Fruit fly (Drosophila melanogaster) whole organism, embryonic: Measurements from ENCODE around the gene CG7367.

Source experiments
- Ada2b ChIP-seq: fragments of 200-800 bp; sonication (Bioruptor generic); IDR thresholded peaks from 2 replicates; pipeline ENCODE4 v1.3.6; 2022; ENCODE audit warnings: missing biosample characterization, missing genetic modification characterization
- CG10431 ChIP-seq: fragments of 200-800 bp; sonication (Bioruptor generic); optimal IDR thresholded peaks from 3 replicates; lab custom pipeline; 2018; ENCODE audit warnings: missing biosample characterization, mild to moderate bottlenecking, missing genetic modification characterization
- CG10543 ChIP-seq: fragments of 200-800 bp; sonication (Bioruptor generic); optimal IDR thresholded peaks from 3 replicates; lab custom pipeline; 2017; ENCODE audit warnings: missing biosample characterization, mild to moderate bottlenecking, missing genetic modification characterization, moderate library complexity
- CG11093 ChIP-seq: fragments of 200-800 bp; sonication (Bioruptor generic); IDR thresholded peaks from 3 replicates; pipeline ENCODE4 v1.3.6; 2022; ENCODE audit warnings: missing biosample characterization, missing genetic modification characterization
- CG14860 ChIP-seq: fragments of 200-800 bp; sonication (Bioruptor generic); IDR thresholded peaks from 3 replicates; pipeline ENCODE4 v1.3.6; 2022; ENCODE audit warnings: missing biosample characterization, missing genetic modification characterization; ENCODE audit not compliant: partially characterized antibody
- CG14965 ChIP-seq: fragments of 200-800 bp; sonication (Bioruptor generic); optimal IDR thresholded peaks from 2 replicates; lab custom pipeline; 2016; ENCODE audit warnings: missing biosample characterization, missing genetic modification characterization, borderline replicate concordance
- CG1529 ChIP-seq: fragments of 200-800 bp; sonication (Bioruptor generic); optimal IDR thresholded peaks from 3 replicates; lab custom pipeline; 2018; ENCODE audit warnings: missing biosample characterization, missing genetic modification characterization
- CG15479 ChIP-seq: fragments of 200-800 bp; sonication (Bioruptor generic); optimal IDR thresholded peaks from 3 replicates; lab custom pipeline; 2019; ENCODE audit warnings: missing biosample characterization, mild to moderate bottlenecking, missing genetic modification characterization, moderate library complexity
- CG17361 ChIP-seq: fragments of 200-800 bp; sonication (Bioruptor generic); IDR thresholded peaks from 3 replicates; pipeline ENCODE4 v1.3.6; 2022; ENCODE audit warnings: missing biosample characterization, missing genetic modification characterization
- CG2120 ChIP-seq: fragments of 200-800 bp; sonication (Bioruptor generic); optimal IDR thresholded peaks from 3 replicates; lab custom pipeline; 2016; ENCODE audit warnings: missing biosample characterization, missing genetic modification characterization
- CG31365 ChIP-seq: fragments of 200-800 bp; sonication (Bioruptor generic); optimal IDR thresholded peaks from 2 replicates; lab custom pipeline; 2018; ENCODE audit warnings: missing biosample characterization, mild to moderate bottlenecking, missing genetic modification characterization
- CG3726 ChIP-seq: fragments of 200-800 bp; sonication (Bioruptor generic); IDR thresholded peaks from 3 replicates; pipeline ENCODE4, ENCODE4 v1.3.6; 2022; ENCODE audit warnings: missing biosample characterization, missing genetic modification characterization
- CG42726 ChIP-seq: fragments of 200-800 bp; sonication (Bioruptor generic); IDR thresholded peaks from 2 replicates; pipeline ENCODE4 v1.3.6; 2022; ENCODE audit warnings: missing biosample characterization, missing genetic modification characterization; ENCODE audit not compliant: partially characterized antibody
- CG4424 ChIP-seq: fragments of 200-800 bp; sonication (Bioruptor generic); optimal IDR thresholded peaks from 3 replicates; lab custom pipeline; 2016; ENCODE audit warnings: missing biosample characterization, missing genetic modification characterization
- CG4707 ChIP-seq: fragments of 200-800 bp; sonication (Bioruptor generic); optimal IDR thresholded peaks from 2 replicates; lab custom pipeline; 2018; ENCODE audit warnings: missing biosample characterization, mild to moderate bottlenecking, missing genetic modification characterization, moderate library complexity
- CG6683 ChIP-seq: fragments of 200-800 bp; sonication (Bioruptor generic); optimal IDR thresholded peaks from 2 replicates; lab custom pipeline; 2017; ENCODE audit warnings: missing biosample characterization, mild to moderate bottlenecking, missing genetic modification characterization, missing genetic modification reagents
- CG6854 ChIP-seq: fragments of 200-800 bp; sonication (Bioruptor generic); optimal IDR thresholded peaks from 3 replicates; lab custom pipeline; 2017; ENCODE audit warnings: missing biosample characterization, mild to moderate bottlenecking, missing genetic modification characterization
- CG7372 ChIP-seq: fragments of 200-800 bp; sonication (Bioruptor generic); IDR thresholded peaks from 2 replicates; pipeline ENCODE4 v1.3.6; 2022; ENCODE audit warnings: missing biosample characterization, missing genetic modification characterization
- CHES-1-like ChIP-seq: fragments of 200-800 bp; sonication (Bioruptor generic); optimal IDR thresholded peaks from 2 replicates; lab custom pipeline; 2016; ENCODE audit warnings: missing biosample characterization, missing genetic modification characterization
- D ChIP-seq, 2 experiments: fragments of 200-800 bp in 1 of 2; fragments of >200 bp in 1 of 2; sonication (Bioruptor generic) in 1 of 2; optimal IDR thresholded peaks; 2 replicates in 1 of 2; 3 replicates in 1 of 2; lab custom pipeline; 2017; ENCODE audit warnings: mild to moderate bottlenecking in 1 of 2, missing biosample characterization in 1 of 2, missing genetic modification characterization in 1 of 2, missing genetic modification reagents in 1 of 2
- Dbx ChIP-seq: fragments of 200-800 bp; sonication (Bioruptor generic); IDR thresholded peaks from 3 replicates; pipeline ENCODE4 v1.3.6; 2022; ENCODE audit warnings: missing biosample characterization, missing genetic modification characterization
- Dll ChIP-seq: fragments of 200-800 bp; sonication (Bioruptor generic); IDR thresholded peaks from 4 replicates; pipeline ENCODE4 v1.3.6; 2022; ENCODE audit warnings: missing biosample characterization, missing genetic modification characterization; ENCODE audit not compliant: partially characterized antibody
- E2f1 ChIP-seq: fragments of 200-800 bp; sonication (Bioruptor generic); IDR thresholded peaks from 2 replicates; pipeline ENCODE4 v1.3.6; 2022; ENCODE audit warnings: missing biosample characterization, missing genetic modification characterization
- HHEX ChIP-seq: fragments of 200-800 bp; sonication (Bioruptor generic); optimal IDR thresholded peaks from 3 replicates; lab custom pipeline; 2017; ENCODE audit warnings: missing biosample characterization, mild to moderate bottlenecking, missing genetic modification characterization, missing genetic modification reagents
- HmgD ChIP-seq: fragments of 200-800 bp; sonication (Bioruptor generic); optimal IDR thresholded peaks from 3 replicates; lab custom pipeline; 2016; ENCODE audit warnings: missing biosample characterization, missing genetic modification characterization
- Lhr ChIP-seq: fragments of 200-800 bp; sonication (Bioruptor generic); optimal IDR thresholded peaks from 3 replicates; lab custom pipeline; 2017; ENCODE audit warnings: mild to moderate bottlenecking, missing biosample characterization, missing genetic modification reagents, missing genetic modification characterization
- Mes4 ChIP-seq: fragments of 200-800 bp; sonication (Bioruptor generic); optimal IDR thresholded peaks from 2 replicates; lab custom pipeline; 2016; ENCODE audit warnings: missing biosample characterization, missing genetic modification characterization
- Opbp ChIP-seq: fragments of 200-800 bp; sonication (Bioruptor generic); IDR thresholded peaks from 3 replicates; pipeline ENCODE4 v1.3.6; 2022; ENCODE audit warnings: missing biosample characterization, missing genetic modification characterization; ENCODE audit not compliant: partially characterized antibody
- Poxn ChIP-seq: fragments of 200-800 bp; sonication (Bioruptor generic); IDR thresholded peaks from 2 replicates; pipeline ENCODE4 v1.3.6; 2022; ENCODE audit warnings: missing biosample characterization, missing genetic modification characterization
- Rfx ChIP-seq: fragments of 200-800 bp; sonication (Bioruptor generic); IDR thresholded peaks from 2 replicates; pipeline ENCODE4 v1.3.6; 2022; ENCODE audit warnings: missing biosample characterization, missing genetic modification characterization
- Sin3A ChIP-seq: fragments of >200 bp; optimal IDR thresholded peaks from 2 replicates; lab custom pipeline; 2018
- Sry-β ChIP-seq: fragments of 200-800 bp; sonication (Bioruptor generic); optimal IDR thresholded peaks from 2 replicates; lab custom pipeline; 2018; ENCODE audit warnings: missing biosample characterization, mild to moderate bottlenecking, missing genetic modification characterization, moderate library complexity
- Sry-δ ChIP-seq: fragments of 200-800 bp; sonication (Bioruptor generic); optimal IDR thresholded peaks from 2 replicates; lab custom pipeline; 2016; ENCODE audit warnings: missing biosample characterization, missing genetic modification characterization
- YL-1 ChIP-seq: fragments of 200-800 bp; sonication (Bioruptor generic); optimal IDR thresholded peaks from 3 replicates; lab custom pipeline; 2017; ENCODE audit warnings: missing biosample characterization, mild to moderate bottlenecking, missing genetic modification characterization
- bowl ChIP-seq: fragments of 200-800 bp; sonication (Bioruptor generic); IDR thresholded peaks from 2 replicates; pipeline ENCODE4 v1.3.6; 2022; ENCODE audit warnings: missing biosample characterization, missing genetic modification characterization
- cas ChIP-seq: fragments of 200-800 bp; sonication (Bioruptor generic); IDR thresholded peaks from 2 replicates; pipeline ENCODE4 v1.3.6; 2022; ENCODE audit warnings: missing biosample characterization, missing genetic modification characterization
- chif ChIP-seq, 2 experiments: fragments of 200-800 bp; sonication (Bioruptor generic); optimal IDR thresholded peaks; 3 replicates each; lab custom pipeline; 2016; ENCODE audit warnings: missing biosample characterization in 2 of 2, missing genetic modification characterization in 2 of 2
- ci ChIP-seq: fragments of 200-800 bp; sonication (Bioruptor generic); IDR thresholded peaks from 3 replicates; pipeline ENCODE4 v1.3.6; 2022; ENCODE audit warnings: missing biosample characterization, missing genetic modification characterization
- croc ChIP-seq: fragments of 200-800 bp; sonication (Bioruptor generic); conservative IDR thresholded peaks from 3 replicates; pipeline ENCODE4 v1.3.6; 2022; ENCODE audit warnings: missing biosample characterization, missing genetic modification characterization
- dpn ChIP-seq, 2 experiments: fragments of 200-800 bp; sonication (Bioruptor generic); optimal IDR thresholded peaks; 3 replicates each; lab custom pipeline; 2016; ENCODE audit warnings: missing biosample characterization in 2 of 2, missing genetic modification characterization in 2 of 2
- grau ChIP-seq: fragments of 200-800 bp; optimal IDR thresholded peaks from 3 replicates; lab custom pipeline; 2019; ENCODE audit warnings: missing biosample characterization, mild to moderate bottlenecking, missing genetic modification characterization, moderate library complexity
- hb ChIP-seq: fragments of 200-800 bp; sonication (Bioruptor generic); IDR thresholded peaks from 3 replicates; pipeline ENCODE4 v1.3.6; 2022; ENCODE audit warnings: missing biosample characterization, missing genetic modification characterization; ENCODE audit not compliant: partially characterized antibody
- her ChIP-seq: fragments of 200-800 bp; sonication (Bioruptor generic); optimal IDR thresholded peaks from 2 replicates; lab custom pipeline; 2016; ENCODE audit warnings: missing biosample characterization, missing genetic modification characterization
- hth ChIP-seq: fragments of >200 bp; optimal IDR thresholded peaks from 2 replicates; lab custom pipeline; 2017; ENCODE audit warnings: inconsistent platforms
- insv ChIP-seq, 2 experiments: fragments of 200-800 bp; sonication (Bioruptor generic); optimal IDR thresholded peaks; 3 replicates each; lab custom pipeline; 2016 to 2018; ENCODE audit warnings: missing biosample characterization in 2 of 2, missing genetic modification characterization in 2 of 2
- knrl ChIP-seq: fragments of 200-800 bp; sonication (Bioruptor generic); IDR thresholded peaks from 3 replicates; pipeline ENCODE4 v1.3.6; 2022; ENCODE audit warnings: missing biosample characterization, missing genetic modification characterization; ENCODE audit not compliant: partially characterized antibody
- pnt ChIP-seq: fragments of 200-800 bp; sonication (Bioruptor generic); optimal IDR thresholded peaks from 3 replicates; lab custom pipeline; 2016; ENCODE audit warnings: missing biosample characterization, missing genetic modification characterization
- seq ChIP-seq: fragments of 200-800 bp; sonication (Bioruptor generic); IDR thresholded peaks from 2 replicates; pipeline ENCODE4 v1.3.6; 2022; ENCODE audit warnings: missing biosample characterization, missing genetic modification characterization
- sisA ChIP-seq: fragments of 200-800 bp; sonication (Bioruptor generic); IDR thresholded peaks from 2 replicates; pipeline ENCODE4 v1.3.6; 2022; ENCODE audit warnings: missing biosample characterization, missing genetic modification characterization
- usp ChIP-seq: fragments of >200 bp; optimal IDR thresholded peaks from 2 replicates; lab custom pipeline; 2017; ENCODE audit warnings: missing biosample characterization, missing genetic modification characterization
- yki ChIP-seq: fragments of >200 bp; optimal IDR thresholded peaks from 3 replicates; lab custom pipeline; 2018
- z ChIP-seq: fragments of 200-800 bp; sonication (Bioruptor generic); IDR thresholded peaks from 3 replicates; pipeline ENCODE4 v1.3.6; 2022; ENCODE audit warnings: missing biosample characterization, missing genetic modification characterization

Gene CG7367

dm6 chr2L:7991391-7991876 lies 48.2 kb downstream of the CG7367 start (continued):
- TF ChIP-seq Rfx: 0 out of 2 replicates have a peak, but pooled peaks have one; percentile 30
- TF ChIP-seq her (GFP tag; lab: Kevin White, UChicago): no peak
- no peak for TF ChIP-seq CG2120 (GFP tag; lab: Kevin White, UChicago)
- TF ChIP-seq knrl (GFP tag; lab: Robert Waterston, UW): no peak
- TF ChIP-seq HmgD (GFP tag; lab: Kevin White, UChicago): no peak
- TF ChIP-seq CG31365 (tag; lab: Kevin White, UChicago): no peak
- peak; percentile 61 for TF ChIP-seq D (optimal IDR thresholded peaks at IDR 0.05; lab: Kevin White, UChicago)
- TF ChIP-seq D (GFP tag; optimal IDR thresholded peaks at IDR 0.05; lab: Kevin White, UChicago): no peak
- no peak for TF ChIP-seq croc (GFP tag; lab: Robert Waterston, UW)
- no peak for TF ChIP-seq Sry-β (GFP tag; lab: Kevin White, UChicago)
- no peak for TF ChIP-seq Sry-δ (GFP tag; lab: Kevin White, UChicago)
- no peak for TF ChIP-seq usp (GFP tag; lab: Kevin White, UChicago)
- no peak for TF ChIP-seq seq
- TF ChIP-seq CG3726: no peak
- peak; percentile 77 for TF ChIP-seq yki (lab: Kevin White, UChicago)
- peak; percentile 30; the same call in 1 of the 4 replicates for TF ChIP-seq Dll (GFP tag; lab: Robert Waterston, UW)
- TF ChIP-seq Sin3A (lab: Kevin White, UChicago): no peak
- no peak for TF ChIP-seq CG10431 (GFP tag; lab: Kevin White, UChicago)
- TF ChIP-seq hb: no peak
- TF ChIP-seq CG1529: no peak
- no peak for TF ChIP-seq pnt (GFP tag; lab: Kevin White, UChicago)
- TF ChIP-seq dpn (GFP tag; optimal IDR thresholded peaks at IDR 0.05; lab: Kevin White, UChicago): no peak
- peak; percentile 11 for TF ChIP-seq CG10543
- TF ChIP-seq sisA (GFP tag; lab: Robert Waterston, UW): no peak
- no peak for TF ChIP-seq E2f1 (GFP tag; lab: Robert Waterston, UW)
- TF ChIP-seq Poxn (GFP tag; lab: Robert Waterston, UW): no peak
- TF ChIP-seq CG4707: no peak
- no peak for TF ChIP-seq bowl (GFP tag; lab: Robert Waterston, UW)
- peak; percentile 40; the same call in 2 of the 3 replicates for TF ChIP-seq ci (GFP tag; lab: Robert Waterston, UW)
- TF ChIP-seq Lhr (GFP tag; lab: Kevin White, UChicago): no peak
- peak; percentile 59 for TF ChIP-seq CG15479 (GFP tag; lab: Kevin White, UChicago)
- TF ChIP-seq Ada2b (GFP tag; lab: Robert Waterston, UW): no peak
- no peak for TF ChIP-seq CHES-1-like
- TF ChIP-seq CG7372: no peak
- no peak for TF ChIP-seq CG11093 (GFP tag; lab: Robert Waterston, UW)
- no peak for TF ChIP-seq cas (GFP tag; lab: Robert Waterston, UW)
- TF ChIP-seq CG42726 (GFP tag; lab: Robert Waterston, UW): no peak
- TF ChIP-seq CG17361 (GFP tag; lab: Robert Waterston, UW): no peak
- no peak for TF ChIP-seq CG4424 (GFP tag; lab: Kevin White, UChicago)
- no peak for TF ChIP-seq CG14860
- no peak for TF ChIP-seq CG14965 (GFP tag; lab: Kevin White, UChicago)
- no peak for TF ChIP-seq CG6683 (GFP tag; lab: Kevin White, UChicago)
- TF ChIP-seq Opbp (GFP tag; lab: Robert Waterston, UW): no peak; the same call in 2 of the 3 replicates
- no peak for TF ChIP-seq HHEX
- no peak for TF ChIP-seq YL-1 (GFP tag; lab: Kevin White, UChicago)
- peak; percentile 11; the same call in 1 of the 3 replicates for TF ChIP-seq Dbx (GFP tag; lab: Robert Waterston, UW)
- TF ChIP-seq Mes4 (GFP tag; lab: Kevin White, UChicago): no peak
- no peak for TF ChIP-seq hth (lab: Kevin White, UChicago)
- TF ChIP-seq CG6854 (GFP tag; lab: Kevin White, UChicago): no peak
- peak; percentile 97 for TF ChIP-seq grau
- TF ChIP-seq chif (GFP tag; optimal IDR thresholded peaks at IDR 0.05; lab: Kevin White, UChicago): no peak
- no peak for TF ChIP-seq z
- TF ChIP-seq insv (GFP tag; optimal IDR thresholded peaks at IDR 0.05; lab: Kevin White, UChicago): no peak
